Fruit fly (Drosophila melanogaster): ENCODE results near the gene Grip163.

DNA sequence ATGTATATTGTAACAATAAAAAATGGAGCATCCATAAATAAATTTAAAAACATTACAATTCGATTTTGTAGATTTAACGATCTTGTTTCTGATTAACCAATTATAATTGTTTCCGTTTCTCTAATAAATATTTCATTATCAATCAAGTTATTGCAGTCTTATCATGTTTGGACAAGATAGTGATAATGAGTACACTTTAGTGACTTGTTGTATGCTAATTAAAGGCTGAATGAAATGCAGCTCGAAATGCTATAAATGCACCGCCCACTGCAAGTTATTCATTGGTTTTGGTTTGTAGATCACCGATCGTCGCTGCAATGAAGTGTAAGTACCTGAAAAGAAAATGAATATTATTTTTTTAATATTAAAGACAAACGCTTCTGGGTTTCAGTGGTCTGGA lies 23.3 kb downstream of the Grip163 start, which contains the start of gene CG14125:
- TF ChIP-seq br (GFP tag; optimal IDR thresholded peaks at IDR 0.05) (no peak), woc (GFP tag; optimal IDR thresholded peaks at IDR 0.05) (no peak), GATAd (GFP tag; optimal IDR thresholded peaks at IDR 0.05) (no peak), Sp1 (GFP tag; optimal IDR thresholded peaks at IDR 0.05) (no peak), Vsx2 (GFP tag; optimal IDR thresholded peaks at IDR 0.05; ENCODE audit: partially characterized antibody) (no peak)

Data from whole organism, wandering third instar larva.